Fruit fly (Drosophila melanogaster): ENCODE results near the gene rdgC.

The rdgC gene

dm6 chr3L:20302081-20302630, 54.3 kb downstream of the rdgC start, which contains the start of gene Pex23 (continued):
- peak; percentile 98 for TF ChIP-seq hbn (GFP tag; IDR thresholded peaks at IDR 0.05; ENCODE audit: partially characterized antibody)
- peak; percentile 83 for TF ChIP-seq az2 (GFP tag; optimal IDR thresholded peaks at IDR 0.05)
- peak; percentile 81 for TF ChIP-seq CG4404 (GFP tag; IDR thresholded peaks at IDR 0.05)
- peak; percentile 16 for TF ChIP-seq CTCF (GFP tag; optimal IDR thresholded peaks at IDR 0.05)
- peak; percentile 81 for TF ChIP-seq lbe (GFP tag; optimal IDR thresholded peaks at IDR 0.05)
- peak; percentile 82 for TF ChIP-seq Xrp1 (GFP tag; IDR thresholded peaks at IDR 0.05)
- no peak for TF ChIP-seq CG8089 (GFP tag; optimal IDR thresholded peaks at IDR 0.05)
- peak; percentile 91 for TF ChIP-seq nmo (GFP tag; optimal IDR thresholded peaks at IDR 0.05)
- TF ChIP-seq trh (GFP tag; optimal IDR thresholded peaks at IDR 0.05) = peak; percentile 54
- peak; percentile 73 for TF ChIP-seq CG10209 (GFP tag; optimal IDR thresholded peaks at IDR 0.05)
- peak; percentile 82 for TF ChIP-seq CG14441 (GFP tag; IDR thresholded peaks at IDR 0.05)
- TF ChIP-seq Lpt (GFP tag; optimal IDR thresholded peaks at IDR 0.05) = no peak
- peak; percentile 95 for TF ChIP-seq Sin3A (optimal IDR thresholded peaks at IDR 0.05)
- TF ChIP-seq org-1 (GFP tag; optimal IDR thresholded peaks at IDR 0.05) = no peak
- peak; percentile 70 for TF ChIP-seq tap (tag; optimal IDR thresholded peaks at IDR 0.05)
- TF ChIP-seq bcd (GFP tag; optimal IDR thresholded peaks at IDR 0.05) = peak; percentile 77
- TF ChIP-seq CG2120 (GFP tag; optimal IDR thresholded peaks at IDR 0.05) = peak; percentile 89
- peak; percentile 47 for TF ChIP-seq CG12299 (tag; optimal IDR thresholded peaks at IDR 0.05)
- TF ChIP-seq CrebB (tag; optimal IDR thresholded peaks at IDR 0.05) = no peak
- TF ChIP-seq CG6254 (GFP tag; optimal IDR thresholded peaks at IDR 0.05) = peak; percentile 62
- peak; percentile 49 for TF ChIP-seq CG2202 (tag; optimal IDR thresholded peaks at IDR 0.05)
- TF ChIP-seq Gug (GFP tag; IDR thresholded peaks at IDR 0.05) = peak; percentile 77; the same call in 3 of the 4 replicates
- no peak for TF ChIP-seq Jarid2 (GFP tag; optimal IDR thresholded peaks at IDR 0.05)
- TF ChIP-seq CG7839 (tag; optimal IDR thresholded peaks at IDR 0.05) = peak; percentile 71
- no peak for TF ChIP-seq Blimp-1 (GFP tag; optimal IDR thresholded peaks at IDR 0.05)
- peak; percentile 66 for TF ChIP-seq B-H2 (GFP tag; optimal IDR thresholded peaks at IDR 0.05)
- TF ChIP-seq CG6791 (GFP tag; IDR thresholded peaks at IDR 0.05; ENCODE audit: partially characterized antibody) = peak; percentile 95
- peak; percentile 33 for TF ChIP-seq CG12219 (GFP tag; optimal IDR thresholded peaks at IDR 0.05)
- peak; percentile 89 for TF ChIP-seq ssp (GFP tag; IDR thresholded peaks at IDR 0.05)
- TF ChIP-seq croc (GFP tag; conservative IDR thresholded peaks at IDR 0.05) = peak; percentile 66
- TF ChIP-seq fd3F (GFP tag; optimal IDR thresholded peaks at IDR 0.05) = peak; percentile 67
- TF ChIP-seq sd (tag; optimal IDR thresholded peaks at IDR 0.05) = no peak
- TF ChIP-seq tin (GFP tag; optimal IDR thresholded peaks at IDR 0.05) = peak; percentile 82
- peak; percentile 84 for TF ChIP-seq CG3281 (GFP tag; optimal IDR thresholded peaks at IDR 0.05)
- peak; percentile 62 to 69 for TF ChIP-seq tll (GFP tag; optimal IDR thresholded peaks at IDR 0.05)
- peak; percentile 20; the same call in 1 of the 2 replicates for TF ChIP-seq CG11696 (GFP tag; IDR thresholded peaks at IDR 0.05)
- TF ChIP-seq CG30020 (tag; optimal IDR thresholded peaks at IDR 0.05) = peak; percentile 84
- TF ChIP-seq CG4707 (GFP tag; optimal IDR thresholded peaks at IDR 0.05) = peak; percentile 21
- TF ChIP-seq crp (GFP tag; optimal IDR thresholded peaks at IDR 0.05) = peak in 1 of 2 experiments; percentile 73
- peak; percentile 90 for TF ChIP-seq CG12391 (tag; optimal IDR thresholded peaks at IDR 0.05)
- TF ChIP-seq Asciz (GFP tag; optimal IDR thresholded peaks at IDR 0.05) = no peak
- peak; percentile 56 for TF ChIP-seq CG7987 (GFP tag; optimal IDR thresholded peaks at IDR 0.05)
- TF ChIP-seq pfk (GFP tag; optimal IDR thresholded peaks at IDR 0.05) = no peak
- TF ChIP-seq Hey (tag; optimal IDR thresholded peaks at IDR 0.05) = peak; percentile 4
- peak; percentile 23 for TF ChIP-seq CG17912 (GFP tag; optimal IDR thresholded peaks at IDR 0.05)
- TF ChIP-seq CG7928 (GFP tag; optimal IDR thresholded peaks at IDR 0.05) = peak; percentile 88
- TF ChIP-seq CG17802 (tag; optimal IDR thresholded peaks at IDR 0.05) = peak; percentile 68
- peak; percentile 64 for TF ChIP-seq Oaz (GFP tag; IDR thresholded peaks at IDR 0.05)
- TF ChIP-seq CG32767 (GFP tag; IDR thresholded peaks at IDR 0.05) = peak; percentile 38; the same call in 1 of the 2 replicates
- TF ChIP-seq gsb (GFP tag; IDR thresholded peaks at IDR 0.05) = no peak

Measured in whole organism, embryonic.